Worm (Caenorhabditis elegans): ENCODE measurements around the gene mogs-1.
A peak's percentile ranks its signal among the peaks of the same experiment; 100 is the strongest.

mogs-1 gene

DNA sequence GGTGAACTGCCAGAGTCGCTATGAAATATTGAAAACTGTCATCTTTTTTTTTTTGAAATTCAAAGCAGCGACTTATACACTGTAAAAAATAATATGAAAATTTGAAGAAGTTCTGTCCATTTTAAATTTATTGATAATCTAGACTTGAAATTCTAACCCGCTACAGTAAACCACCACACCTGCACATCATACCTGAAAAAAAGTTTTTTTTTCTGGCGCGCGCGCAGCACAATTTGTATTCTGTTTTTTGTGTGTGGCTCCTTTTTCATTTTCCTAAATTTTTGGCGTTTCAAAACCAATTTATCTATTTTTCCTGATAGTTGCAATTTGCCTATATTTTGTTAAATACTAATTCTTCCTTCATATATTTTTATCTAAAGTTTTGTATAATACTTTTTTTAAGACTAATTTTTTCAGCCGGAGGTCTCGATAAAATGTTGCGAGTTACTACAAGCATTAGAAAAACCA is 36.1 kb downstream of the mogs-1 start, which contains the start of gene cyb-2.1:
Gene cyb-2.1, plus strand, starts transcription at position 418 of the 468 bp plus-strand sequence.
- TF ChIP-seq eor-1 (tag; optimal IDR thresholded peaks at IDR 0.05): no peak
- TF ChIP-seq elt-3 (tag; optimal IDR thresholded peaks at IDR 0.05): no peak
- TF ChIP-seq ceh-16 (tag; optimal IDR thresholded peaks at IDR 0.05): no peak
- no peak for TF ChIP-seq egl-5 (tag; optimal IDR thresholded peaks at IDR 0.05)
- no peak for TF ChIP-seq nhr-76 (tag; optimal IDR thresholded peaks at IDR 0.05)
- no peak for TF ChIP-seq fos-1 (tag; optimal IDR thresholded peaks at IDR 0.05)
- TF ChIP-seq mml-1 (tag; optimal IDR thresholded peaks at IDR 0.05): no peak
- TF ChIP-seq snpc-4 (tag; optimal IDR thresholded peaks at IDR 0.05): no peak
- no peak for TF ChIP-seq nhr-25 (tag; optimal IDR thresholded peaks at IDR 0.05)
- TF ChIP-seq nhr-77 (tag; optimal IDR thresholded peaks at IDR 0.05): no peak
- no peak for TF ChIP-seq nhr-28 (tag; optimal IDR thresholded peaks at IDR 0.05)
- TF ChIP-seq tbx-2 (tag; optimal IDR thresholded peaks at IDR 0.05): no peak
- no peak for TF ChIP-seq lsy-12 (tag; optimal IDR thresholded peaks at IDR 0.05)
- TF ChIP-seq zag-1 (tag; optimal IDR thresholded peaks at IDR 0.05): no peak
- no peak for TF ChIP-seq skn-1 (tag; optimal IDR thresholded peaks at IDR 0.05)
- no peak for TF ChIP-seq lin-15B (tag; optimal IDR thresholded peaks at IDR 0.05)
- no peak for TF ChIP-seq nhr-23 (tag; optimal IDR thresholded peaks at IDR 0.05)

ce11 chrIV:10981761-10982160 is 40.0 kb downstream of the mogs-1 start, which contains the start of gene Y43E12A.2:
Gene Y43E12A.2, plus strand, starts transcription at chrIV:10982061.
- TF ChIP-seq ceh-16 (tag; optimal IDR thresholded peaks at IDR 0.05): no peak
- peak; percentile 14 for TF ChIP-seq pha-4 (tag; optimal IDR thresholded peaks at IDR 0.05)

ce11 chrIV:10980628-10981027 is 41.1 kb downstream of the mogs-1 start:
- TF ChIP-seq pha-4 (tag; optimal IDR thresholded peaks at IDR 0.05) (peak; percentile 38), elt-2 (tag; optimal IDR thresholded peaks at IDR 0.05) (peak; percentile 17), zag-1 (tag; optimal IDR thresholded peaks at IDR 0.05) (no peak), egl-27 (tag; optimal IDR thresholded peaks at IDR 0.05) (no peak), daf-12 (tag; optimal IDR thresholded peaks at IDR 0.05) (no peak), nhr-25 (tag; optimal IDR thresholded peaks at IDR 0.05) (peak; percentile 6), nhr-12 (tag; optimal IDR thresholded peaks at IDR 0.05) (no peak), lin-15B (tag; optimal IDR thresholded peaks at IDR 0.05) (no peak)

- TF ChIP-seq fkh-10 (GFP tag; optimal IDR thresholded peaks at IDR 0.05) (peak; percentile 53), ztf-4 (tag; optimal IDR thresholded peaks at IDR 0.05) (no peak), nfya-1 (tag; optimal IDR thresholded peaks at IDR 0.05; ENCODE audit: insufficient read depth) (peak; percentile 30), egl-5 (tag; optimal IDR thresholded peaks at IDR 0.05) (peak; percentile 12), lin-39 (tag; optimal IDR thresholded peaks at IDR 0.05) (peak; percentile 34)
These were observed 42.0 kb downstream of the mogs-1 start for ce11 chrIV:10979689-10980088.

ce11 chrIV:10978641-10979040 is 43.1 kb downstream of the mogs-1 start:
- TF ChIP-seq nhr-25 (tag; optimal IDR thresholded peaks at IDR 0.05) (peak; percentile 61), tbx-2 (tag; optimal IDR thresholded peaks at IDR 0.05) (no peak)

ce11 chrIV:10975968-10976367 is 45.8 kb downstream of the mogs-1 start:
- TF ChIP-seq elt-1 (tag; optimal IDR thresholded peaks at IDR 0.05) (peak; percentile 73), pqm-1 (tag; optimal IDR thresholded peaks at IDR 0.05) (peak; percentile 22), aly-2 (tag; optimal IDR thresholded peaks at IDR 0.05) (no peak), nhr-23 (tag; optimal IDR thresholded peaks at IDR 0.05) (peak; percentile 46), ceh-28 (tag; optimal IDR thresholded peaks at IDR 0.05) (peak; percentile 21), nfya-1 (tag; optimal IDR thresholded peaks at IDR 0.05; ENCODE audit: insufficient read depth) (peak; percentile 24), mdl-1 (tag; optimal IDR thresholded peaks at IDR 0.05) (peak; percentile 53), nhr-25 (tag; optimal IDR thresholded peaks at IDR 0.05) (peak; percentile 95), nhr-237 (tag; optimal IDR thresholded peaks at IDR 0.05) (no peak), unc-62 (GFP tag; optimal IDR thresholded peaks at IDR 0.05) (no peak), lin-15B (tag; optimal IDR thresholded peaks at IDR 0.05) (no peak), nhr-43 (tag; optimal IDR thresholded peaks at IDR 0.05; ENCODE audit: poor library complexity, severe bottlenecking) (peak; percentile 61), nhr-12 (tag; optimal IDR thresholded peaks at IDR 0.05) (no peak), pha-4 (tag; optimal IDR thresholded peaks at IDR 0.05) (peak; percentile 55), hmg-11 (tag; optimal IDR thresholded peaks at IDR 0.05) (peak; percentile 24), ama-1 (optimal IDR thresholded peaks at IDR 0.05) (peak; percentile 36), unc-39 (tag; optimal IDR thresholded peaks at IDR 0.05) (no peak), lin-39 (tag; optimal IDR thresholded peaks at IDR 0.05) (no peak), elt-2 (tag; optimal IDR thresholded peaks at IDR 0.05) (peak; percentile 44)
